Fruit fly (Drosophila melanogaster) whole organism, embryonic: ENCODE measurements around the gene Sgs5.
A peak's percentile ranks its signal among the peaks of the same experiment; 100 is the strongest.

ENCODE experiments used
- Adf1 ChIP-seq: fragments of 200-800 bp; sonication (Bioruptor generic); IDR thresholded peaks from 2 replicates; pipeline ENCODE4 v1.3.6; 2022; ENCODE audit warnings: missing biosample characterization, missing genetic modification characterization
- Aef1 ChIP-seq: fragments of 200-800 bp; sonication (Bioruptor generic); IDR thresholded peaks from 3 replicates; pipeline ENCODE4 v1.3.6; 2022; ENCODE audit warnings: missing biosample characterization, missing genetic modification characterization
- Bdp1 ChIP-seq: fragments of 200-800 bp; sonication (Bioruptor generic); optimal IDR thresholded peaks from 3 replicates; lab custom pipeline; 2016; ENCODE audit warnings: missing biosample characterization, missing genetic modification characterization
- BtbVII ChIP-seq: fragments of 200-800 bp; sonication (Bioruptor generic); optimal IDR thresholded peaks from 3 replicates; lab custom pipeline; 2017; ENCODE audit warnings: missing biosample characterization, mild to moderate bottlenecking, missing genetic modification characterization
- CG10462 ChIP-seq: fragments of 200-800 bp; sonication (Bioruptor generic); optimal IDR thresholded peaks from 2 replicates; lab custom pipeline; 2016; ENCODE audit warnings: missing biosample characterization, missing genetic modification characterization
- CG12104 ChIP-seq: fragments of 200-800 bp; sonication (Bioruptor generic); optimal IDR thresholded peaks from 3 replicates; lab custom pipeline; 2016; ENCODE audit warnings: missing biosample characterization, missing genetic modification characterization
- CG16779 ChIP-seq: fragments of 200-800 bp; sonication (Bioruptor generic); IDR thresholded peaks from 2 replicates; pipeline ENCODE4 v1.3.6; 2022; ENCODE audit warnings: missing biosample characterization, missing genetic modification characterization
- CG17328 ChIP-seq: fragments of 200-800 bp; sonication (Bioruptor generic); IDR thresholded peaks from 2 replicates; pipeline ENCODE4 v1.3.6; 2022; ENCODE audit warnings: missing biosample characterization, missing genetic modification characterization
- CG17361 ChIP-seq: fragments of 200-800 bp; sonication (Bioruptor generic); IDR thresholded peaks from 3 replicates; pipeline ENCODE4 v1.3.6; 2022; ENCODE audit warnings: missing biosample characterization, missing genetic modification characterization
- CG17385 ChIP-seq: fragments of 200-800 bp; sonication (Bioruptor generic); optimal IDR thresholded peaks from 3 replicates; lab custom pipeline; 2018; ENCODE audit warnings: missing biosample characterization, mild to moderate bottlenecking, missing genetic modification characterization
- CG2712 ChIP-seq: fragments of 200-800 bp; optimal IDR thresholded peaks from 3 replicates; lab custom pipeline; 2019; ENCODE audit warnings: missing biosample characterization, mild to moderate bottlenecking, missing genetic modification characterization, moderate library complexity
- CG3163 ChIP-seq: fragments of 200-800 bp; sonication (Bioruptor generic); optimal IDR thresholded peaks from 3 replicates; lab custom pipeline; 2016; ENCODE audit warnings: missing biosample characterization, missing genetic modification characterization
- CG33213 ChIP-seq: fragments of 200-800 bp; sonication (Bioruptor generic); optimal IDR thresholded peaks from 3 replicates; lab custom pipeline; 2016; ENCODE audit warnings: missing biosample characterization, missing genetic modification characterization
- CG3407 ChIP-seq: fragments of 200-800 bp; sonication (Bioruptor generic); optimal IDR thresholded peaks from 2 replicates; lab custom pipeline; 2018; ENCODE audit warnings: missing biosample characterization, mild to moderate bottlenecking, missing genetic modification characterization
- CG34422 ChIP-seq: fragments of 200-800 bp; sonication (Bioruptor generic); IDR thresholded peaks from 3 replicates; pipeline ENCODE4 v1.3.6; 2022; ENCODE audit warnings: missing biosample characterization, missing genetic modification characterization
- CG43689 ChIP-seq: fragments of 200-800 bp; sonication (Bioruptor generic); IDR thresholded peaks from 2 replicates; pipeline ENCODE4 v1.3.6; 2022; ENCODE audit warnings: missing biosample characterization, missing genetic modification characterization
- CG5245 ChIP-seq: fragments of 200-800 bp; sonication (Bioruptor generic); optimal IDR thresholded peaks from 3 replicates; lab custom pipeline; 2016; ENCODE audit warnings: missing biosample characterization, missing genetic modification characterization
- CG7372 ChIP-seq: fragments of 200-800 bp; sonication (Bioruptor generic); IDR thresholded peaks from 2 replicates; pipeline ENCODE4 v1.3.6; 2022; ENCODE audit warnings: missing biosample characterization, missing genetic modification characterization
- CG8281 ChIP-seq: fragments of 200-800 bp; sonication (Bioruptor generic); optimal IDR thresholded peaks from 2 replicates; lab custom pipeline; 2018; ENCODE audit warnings: missing biosample characterization, mild to moderate bottlenecking, missing genetic modification characterization, moderate library complexity
- CG8944 ChIP-seq: fragments of 200-800 bp; sonication (Bioruptor generic); optimal IDR thresholded peaks from 3 replicates; lab custom pipeline; 2016; ENCODE audit warnings: missing biosample characterization, missing genetic modification characterization
- CG9727 ChIP-seq: fragments of 200-800 bp; sonication (Bioruptor generic); optimal IDR thresholded peaks from 3 replicates; lab custom pipeline; 2017; ENCODE audit warnings: missing biosample characterization, mild to moderate bottlenecking, missing genetic modification characterization
- Dfd ChIP-seq, 2 experiments: fragments of >200 bp; optimal IDR thresholded peaks; 2 replicates each; lab custom pipeline; 2017; ENCODE audit warnings: missing biosample characterization in 2 of 2, missing genetic modification characterization in 2 of 2
- Elba2 ChIP-seq: fragments of 200-800 bp; sonication (Bioruptor generic); optimal IDR thresholded peaks from 3 replicates; lab custom pipeline; 2016; ENCODE audit warnings: missing biosample characterization, missing genetic modification characterization
- Fer2 ChIP-seq: fragments of 200-800 bp; sonication (Bioruptor generic); optimal IDR thresholded peaks from 2 replicates; lab custom pipeline; 2018; ENCODE audit warnings: missing biosample characterization, mild to moderate bottlenecking, missing genetic modification characterization, moderate library complexity
- Hand ChIP-seq: fragments of 200-800 bp; sonication (Bioruptor generic); optimal IDR thresholded peaks from 2 replicates; lab custom pipeline; 2017; ENCODE audit warnings: mild to moderate bottlenecking, missing biosample characterization, missing genetic modification reagents, missing genetic modification characterization
- Hr51 ChIP-seq, 2 experiments: fragments of 200-800 bp; sonication (Bioruptor generic); optimal IDR thresholded peaks; 2 replicates in 1 of 2; 3 replicates in 1 of 2; lab custom pipeline; 2016 to 2018; ENCODE audit warnings: missing biosample characterization in 2 of 2, missing genetic modification characterization in 2 of 2, mild to moderate bottlenecking in 1 of 2, moderate library complexity in 1 of 2
- MTF-1 ChIP-seq: fragments of 200-800 bp; sonication (Bioruptor generic); optimal IDR thresholded peaks from 2 replicates; lab custom pipeline; 2018; ENCODE audit warnings: missing biosample characterization, mild to moderate bottlenecking, missing genetic modification characterization, borderline replicate concordance
- NK7.1 ChIP-seq: fragments of 200-800 bp; sonication (Bioruptor generic); optimal IDR thresholded peaks from 3 replicates; lab custom pipeline; 2016; ENCODE audit warnings: missing biosample characterization, missing genetic modification characterization
- PHDP ChIP-seq: fragments of 200-800 bp; sonication (Bioruptor generic); optimal IDR thresholded peaks from 3 replicates; lab custom pipeline; 2018; ENCODE audit warnings: missing biosample characterization, mild to moderate bottlenecking, missing genetic modification characterization, moderate library complexity
- Pdp1 ChIP-seq, 2 experiments: fragments of 200-800 bp; sonication (Bioruptor generic); optimal IDR thresholded peaks; 3 replicates each; lab custom pipeline; 2016; ENCODE audit warnings: missing biosample characterization in 2 of 2, missing genetic modification characterization in 2 of 2, mild to moderate bottlenecking in 1 of 2, moderate library complexity in 1 of 2
- Spps ChIP-seq: fragments of 200-800 bp; sonication (Bioruptor generic); optimal IDR thresholded peaks from 2 replicates; lab custom pipeline; 2018; ENCODE audit warnings: missing biosample characterization, mild to moderate bottlenecking, missing genetic modification characterization
- Sry-β ChIP-seq: fragments of 200-800 bp; sonication (Bioruptor generic); optimal IDR thresholded peaks from 2 replicates; lab custom pipeline; 2018; ENCODE audit warnings: missing biosample characterization, mild to moderate bottlenecking, missing genetic modification characterization, moderate library complexity
- Ssrp ChIP-seq: fragments of 200-800 bp; sonication (Bioruptor generic); optimal IDR thresholded peaks from 2 replicates; lab custom pipeline; 2018; ENCODE audit warnings: missing biosample characterization, mild to moderate bottlenecking, missing genetic modification characterization, moderate library complexity
- bsh ChIP-seq, 2 experiments: fragments of 200-800 bp; sonication (Bioruptor generic); optimal IDR thresholded peaks; 2 replicates each; lab custom pipeline; 2017 to 2018; ENCODE audit warnings: mild to moderate bottlenecking in 2 of 2, missing biosample characterization in 2 of 2, missing genetic modification characterization in 2 of 2, moderate library complexity in 1 of 2
- caup ChIP-seq: fragments of 200-800 bp; sonication (Bioruptor generic); optimal IDR thresholded peaks from 3 replicates; lab custom pipeline; 2017; ENCODE audit warnings: missing biosample characterization, mild to moderate bottlenecking, missing genetic modification characterization, moderate library complexity; ENCODE audit not compliant: severe bottlenecking
- da ChIP-seq: fragments of 200-800 bp; sonication (Bioruptor generic); optimal IDR thresholded peaks from 2 replicates; lab custom pipeline; 2016; ENCODE audit warnings: missing biosample characterization, missing genetic modification characterization
- insv ChIP-seq, 2 experiments: fragments of 200-800 bp; sonication (Bioruptor generic); optimal IDR thresholded peaks; 3 replicates each; lab custom pipeline; 2016 to 2018; ENCODE audit warnings: missing biosample characterization in 2 of 2, missing genetic modification characterization in 2 of 2
- kah ChIP-seq: fragments of 200-800 bp; sonication (Bioruptor generic); optimal IDR thresholded peaks from 2 replicates; lab custom pipeline; 2018; ENCODE audit warnings: missing biosample characterization, mild to moderate bottlenecking, missing genetic modification characterization
- mam ChIP-seq: fragments of 200-800 bp; sonication (Bioruptor generic); optimal IDR thresholded peaks from 3 replicates; lab custom pipeline; 2016; ENCODE audit warnings: missing biosample characterization, missing genetic modification characterization
- org-1 ChIP-seq: fragments of 200-800 bp; sonication (Bioruptor generic); optimal IDR thresholded peaks from 2 replicates; lab custom pipeline; 2017; ENCODE audit warnings: missing biosample characterization, missing genetic modification characterization
- p53 ChIP-seq: fragments of 200-800 bp; sonication (Bioruptor generic); optimal IDR thresholded peaks from 2 replicates; lab custom pipeline; 2016; ENCODE audit warnings: missing biosample characterization, missing genetic modification characterization
- pros ChIP-seq: fragments of 200-800 bp; sonication (Bioruptor generic); optimal IDR thresholded peaks from 3 replicates; lab custom pipeline; 2019; ENCODE audit warnings: missing biosample characterization, mild to moderate bottlenecking, missing genetic modification characterization, moderate library complexity
- row ChIP-seq: fragments of 200-800 bp; sonication (Bioruptor generic); IDR thresholded peaks from 3 replicates; pipeline ENCODE4 v1.3.6; 2022; ENCODE audit warnings: missing biosample characterization, missing genetic modification characterization
- sisA ChIP-seq: fragments of 200-800 bp; sonication (Bioruptor generic); IDR thresholded peaks from 2 replicates; pipeline ENCODE4 v1.3.6; 2022; ENCODE audit warnings: missing biosample characterization, missing genetic modification characterization
- slbo ChIP-seq: fragments of 200-800 bp; sonication (Bioruptor generic); IDR thresholded peaks from 2 replicates; pipeline ENCODE4 v1.3.6; 2022; ENCODE audit warnings: missing biosample characterization, missing genetic modification characterization
- so ChIP-seq: fragments of 200-800 bp; sonication (Bioruptor generic); IDR thresholded peaks from 3 replicates; pipeline ENCODE4 v1.3.6; 2022; ENCODE audit warnings: missing biosample characterization, missing genetic modification characterization
- sqz ChIP-seq: fragments of 200-800 bp; sonication (Bioruptor generic); optimal IDR thresholded peaks from 3 replicates; lab custom pipeline; 2018; ENCODE audit warnings: missing biosample characterization, mild to moderate bottlenecking, missing genetic modification characterization
- tup ChIP-seq: fragments of 200-800 bp; sonication (Bioruptor generic); optimal IDR thresholded peaks from 2 replicates; lab custom pipeline; 2016; ENCODE audit warnings: missing biosample characterization, mild to moderate bottlenecking, missing genetic modification characterization, moderate library complexity
- vnd ChIP-seq: fragments of 200-800 bp; sonication (Bioruptor generic); IDR thresholded peaks from 3 replicates; pipeline ENCODE4 v1.3.6; 2022; ENCODE audit warnings: missing biosample characterization, missing genetic modification characterization; ENCODE audit not compliant: partially characterized antibody

Gene Sgs5

dm6 chr3R:17604198-17604879 is 9.2 kb downstream of the Sgs5 start (continued):
- TF ChIP-seq Hr51 (GFP tag; optimal IDR thresholded peaks at IDR 0.05; lab: Kevin White, UChicago) (peak; percentile 17 to 84), CG3407 (GFP tag; lab: Kevin White, UChicago) (peak; percentile 75), tup (GFP tag; lab: Kevin White, UChicago) (peak; percentile 7), CG17385 (peak; percentile 83), CG9727 (peak; percentile 96), MTF-1 (GFP tag; lab: Kevin White, UChicago) (peak; percentile 57), CG7372 (GFP tag; lab: Robert Waterston, UW) (peak; percentile 19), NK7.1 (no peak), slbo (peak; percentile 58), caup (GFP tag; lab: Kevin White, UChicago) (peak; percentile 77), row (peak; percentile 84), Aef1 (GFP tag; lab: Robert Waterston, UW) (peak; percentile 46; the same call in 2 of the 3 replicates), PHDP (tag; lab: Kevin White, UChicago) (peak; percentile 83), Sry-β (GFP tag; lab: Kevin White, UChicago) (no peak), CG2712 (tag; lab: Kevin White, UChicago) (peak; percentile 93), Adf1 (peak; percentile 80; the same call in 1 of the 2 replicates), CG33213 (peak; percentile 19), Hand (GFP tag; lab: Kevin White, UChicago) (peak; percentile 82), so (GFP tag; lab: Robert Waterston, UW) (peak; percentile 83), mam (peak; percentile 14), CG5245 (no peak), insv (GFP tag; optimal IDR thresholded peaks at IDR 0.05; lab: Kevin White, UChicago) (peak in 1 of 2 experiments; percentile 13), org-1 (peak; percentile 79), CG12104 (GFP tag; lab: Kevin White, UChicago) (peak; percentile 74), CG8281 (tag; lab: Kevin White, UChicago) (peak; percentile 69), CG8944 (GFP tag; lab: Kevin White, UChicago) (peak; percentile 29), Fer2 (tag; lab: Kevin White, UChicago) (peak; percentile 35), vnd (GFP tag; lab: Robert Waterston, UW) (0 out of 3 replicates have a peak, but pooled peaks have one; percentile 27), Elba2 (peak; percentile 41), BtbVII (GFP tag; lab: Kevin White, UChicago) (peak; percentile 84), Spps (tag; lab: Kevin White, UChicago) (peak; percentile 79), CG17361 (GFP tag; lab: Robert Waterston, UW) (peak; percentile 94), pros (peak; percentile 99), CG10462 (GFP tag; lab: Kevin White, UChicago) (peak; percentile 80), CG34422 (GFP tag; lab: Robert Waterston, UW) (no peak), bsh (GFP tag; optimal IDR thresholded peaks at IDR 0.05; lab: Kevin White, UChicago) (peak in 1 of 2 experiments; percentile 84), p53 (GFP tag; lab: Kevin White, UChicago) (no peak), kah (GFP tag; lab: Kevin White, UChicago) (peak; percentile 71), CG43689 (GFP tag; lab: Robert Waterston, UW) (no peak), CG16779 (GFP tag; lab: Robert Waterston, UW) (no peak), Bdp1 (GFP tag; lab: Kevin White, UChicago) (peak; percentile 33), sqz (GFP tag; lab: Kevin White, UChicago) (peak; percentile 82), Pdp1 (GFP tag; optimal IDR thresholded peaks at IDR 0.05; lab: Kevin White, UChicago) (peak; percentile 50 to 93), da (GFP tag; lab: Kevin White, UChicago) (no peak), Dfd (GFP tag; optimal IDR thresholded peaks at IDR 0.05; lab: Kevin White, UChicago) (no peak), CG17328 (peak; percentile 78), Ssrp (tag; lab: Kevin White, UChicago) (peak; percentile 88), sisA (GFP tag; lab: Robert Waterston, UW) (peak; percentile 65; the same call in 1 of the 2 replicates), CG3163 (GFP tag; lab: Kevin White, UChicago) (no peak)
